Fruit fly (Drosophila melanogaster) whole organism, embryonic: ENCODE measurements around the gene klar.

Source experiments
- CG10543 ChIP-seq: fragments of 200-800 bp; sonication (Bioruptor generic); optimal IDR thresholded peaks from 3 replicates; lab custom pipeline; 2017; ENCODE audit warnings: missing biosample characterization, mild to moderate bottlenecking, missing genetic modification characterization, moderate library complexity
- CG12104 ChIP-seq: fragments of 200-800 bp; sonication (Bioruptor generic); optimal IDR thresholded peaks from 3 replicates; lab custom pipeline; 2016; ENCODE audit warnings: missing biosample characterization, missing genetic modification characterization
- CG12769 ChIP-seq: fragments of 200-800 bp; sonication (Bioruptor generic); optimal IDR thresholded peaks from 2 replicates; lab custom pipeline; 2019; ENCODE audit warnings: missing biosample characterization, mild to moderate bottlenecking, missing genetic modification characterization, moderate library complexity
- CG14050 ChIP-seq: fragments of 200-800 bp; sonication (Bioruptor generic); IDR thresholded peaks from 3 replicates; pipeline ENCODE4 v1.3.6; 2022; ENCODE audit warnings: missing biosample characterization, missing genetic modification characterization
- CG15479 ChIP-seq: fragments of 200-800 bp; sonication (Bioruptor generic); optimal IDR thresholded peaks from 3 replicates; lab custom pipeline; 2019; ENCODE audit warnings: missing biosample characterization, mild to moderate bottlenecking, missing genetic modification characterization, moderate library complexity
- CG1603 ChIP-seq: fragments of 200-800 bp; sonication (Bioruptor generic); optimal IDR thresholded peaks from 2 replicates; lab custom pipeline; 2019; ENCODE audit warnings: missing biosample characterization, mild to moderate bottlenecking, missing genetic modification characterization, moderate library complexity
- CG33213 ChIP-seq: fragments of 200-800 bp; sonication (Bioruptor generic); optimal IDR thresholded peaks from 3 replicates; lab custom pipeline; 2016; ENCODE audit warnings: missing biosample characterization, missing genetic modification characterization
- CG4854 ChIP-seq: fragments of 200-800 bp; sonication (Bioruptor generic); optimal IDR thresholded peaks from 2 replicates; lab custom pipeline; 2016; ENCODE audit warnings: missing biosample characterization, missing genetic modification characterization, inconsistent platforms
- CG7271 ChIP-seq: fragments of 200-800 bp; sonication (Bioruptor generic); optimal IDR thresholded peaks from 2 replicates; lab custom pipeline; 2018; ENCODE audit warnings: missing biosample characterization, mild to moderate bottlenecking, missing genetic modification characterization, moderate library complexity
- Dad ChIP-seq: fragments of 200-800 bp; sonication (Bioruptor generic); optimal IDR thresholded peaks from 3 replicates; lab custom pipeline; 2016; ENCODE audit warnings: missing biosample characterization, missing genetic modification characterization
- Dref ChIP-seq: fragments of 200-800 bp; sonication (Bioruptor generic); IDR thresholded peaks from 2 replicates; pipeline ENCODE4 v1.3.6; 2022; ENCODE audit warnings: missing biosample characterization, missing genetic modification characterization
- Ets65A ChIP-seq: fragments of 200-800 bp; sonication (Bioruptor generic); peaks from one replicate; lab custom pipeline; 2016; ENCODE audit warnings: missing biosample characterization, missing genetic modification characterization
- Ets97D ChIP-seq: fragments of 200-800 bp; sonication (Bioruptor generic); optimal IDR thresholded peaks from 3 replicates; lab custom pipeline; 2016; ENCODE audit warnings: missing biosample characterization, missing genetic modification characterization
- Fer2 ChIP-seq: fragments of 200-800 bp; sonication (Bioruptor generic); optimal IDR thresholded peaks from 2 replicates; lab custom pipeline; 2018; ENCODE audit warnings: missing biosample characterization, mild to moderate bottlenecking, missing genetic modification characterization, moderate library complexity
- Hand ChIP-seq: fragments of 200-800 bp; sonication (Bioruptor generic); optimal IDR thresholded peaks from 2 replicates; lab custom pipeline; 2017; ENCODE audit warnings: mild to moderate bottlenecking, missing biosample characterization, missing genetic modification reagents, missing genetic modification characterization
- Hey ChIP-seq: fragments of 200-800 bp; sonication (Bioruptor generic); optimal IDR thresholded peaks from 3 replicates; lab custom pipeline; 2018; ENCODE audit warnings: missing biosample characterization, mild to moderate bottlenecking, missing genetic modification characterization
- Hr51 ChIP-seq, 2 experiments: fragments of 200-800 bp; sonication (Bioruptor generic); optimal IDR thresholded peaks; 2 replicates in 1 of 2; 3 replicates in 1 of 2; lab custom pipeline; 2016 to 2018; ENCODE audit warnings: missing biosample characterization in 2 of 2, missing genetic modification characterization in 2 of 2, mild to moderate bottlenecking in 1 of 2, moderate library complexity in 1 of 2
- Med ChIP-seq: fragments of 200-800 bp; sonication (Bioruptor generic); peaks from one replicate; lab custom pipeline; 2016; ENCODE audit warnings: missing biosample characterization, missing genetic modification characterization, mild to moderate bottlenecking, inconsistent platforms, moderate library complexity
- Nf-YC ChIP-seq: fragments of 200-800 bp; optimal IDR thresholded peaks from 3 replicates; lab custom pipeline; 2019; ENCODE audit warnings: missing biosample characterization, mild to moderate bottlenecking, missing genetic modification characterization, moderate library complexity
- al ChIP-seq: fragments of 200-800 bp; sonication (Bioruptor generic); IDR thresholded peaks from 2 replicates; pipeline ENCODE4 v1.3.6; 2022; ENCODE audit warnings: missing biosample characterization, missing genetic modification characterization
- ci ChIP-seq: fragments of 200-800 bp; sonication (Bioruptor generic); IDR thresholded peaks from 3 replicates; pipeline ENCODE4 v1.3.6; 2022; ENCODE audit warnings: missing biosample characterization, missing genetic modification characterization
- crol ChIP-seq: fragments of 200-800 bp; sonication (Bioruptor generic); IDR thresholded peaks from 2 replicates; pipeline ENCODE4 v1.3.6; 2022; ENCODE audit warnings: missing biosample characterization, missing genetic modification characterization
- esg ChIP-seq: fragments of 200-800 bp; sonication (Bioruptor generic); conservative IDR thresholded peaks from 2 replicates; pipeline ENCODE4 v1.3.6; 2022; ENCODE audit warnings: missing biosample characterization, missing genetic modification characterization
- fd96Cb ChIP-seq: fragments of 200-800 bp; sonication (Bioruptor generic); optimal IDR thresholded peaks from 2 replicates; lab custom pipeline; 2018; ENCODE audit warnings: missing biosample characterization, mild to moderate bottlenecking, missing genetic modification characterization, moderate library complexity
- grn ChIP-seq: fragments of 200-800 bp; sonication (Bioruptor generic); optimal IDR thresholded peaks from 3 replicates; lab custom pipeline; 2017; ENCODE audit warnings: missing biosample characterization, missing genetic modification characterization
- kah ChIP-seq: fragments of 200-800 bp; sonication (Bioruptor generic); optimal IDR thresholded peaks from 2 replicates; lab custom pipeline; 2018; ENCODE audit warnings: missing biosample characterization, mild to moderate bottlenecking, missing genetic modification characterization
- maf-S ChIP-seq: fragments of 200-800 bp; sonication (Bioruptor generic); optimal IDR thresholded peaks from 2 replicates; lab custom pipeline; 2016; ENCODE audit warnings: missing biosample characterization, missing genetic modification characterization
- nom ChIP-seq: fragments of 200-800 bp; sonication (Bioruptor generic); optimal IDR thresholded peaks from 2 replicates; lab custom pipeline; 2017; ENCODE audit warnings: missing biosample characterization, missing genetic modification characterization, mild to moderate bottlenecking, moderate library complexity, missing genetic modification reagents
- rib ChIP-seq: fragments of 200-800 bp; sonication (Bioruptor generic); IDR thresholded peaks from 2 replicates; pipeline ENCODE4 v1.3.6; 2022; ENCODE audit warnings: missing biosample characterization, missing genetic modification characterization
- sd ChIP-seq: fragments of 200-800 bp; sonication (Bioruptor generic); optimal IDR thresholded peaks from 3 replicates; lab custom pipeline; 2018; ENCODE audit warnings: missing biosample characterization, mild to moderate bottlenecking, missing genetic modification characterization, moderate library complexity
- sima ChIP-seq: fragments of 200-800 bp; sonication (Bioruptor generic); optimal IDR thresholded peaks from 2 replicates; lab custom pipeline; 2016; ENCODE audit warnings: missing biosample characterization, missing genetic modification characterization
- sob ChIP-seq: fragments of 200-800 bp; sonication (Bioruptor generic); IDR thresholded peaks from 2 replicates; pipeline ENCODE4 v1.3.6; 2022; ENCODE audit warnings: missing biosample characterization, missing genetic modification characterization
- sr ChIP-seq: fragments of 200-800 bp; sonication (Bioruptor generic); IDR thresholded peaks from 3 replicates; pipeline ENCODE4 v1.3.6; 2022; ENCODE audit warnings: missing biosample characterization, missing genetic modification characterization
- twi ChIP-seq: fragments of 200-800 bp; optimal IDR thresholded peaks from 2 replicates; lab custom pipeline; 2019; ENCODE audit warnings: missing biosample characterization, mild to moderate bottlenecking, missing genetic modification characterization, moderate library complexity
- zen2 ChIP-seq: fragments of 200-800 bp; sonication (Bioruptor generic); IDR thresholded peaks from 3 replicates; pipeline ENCODE4 v1.3.6; 2022; ENCODE audit warnings: missing biosample characterization, missing genetic modification characterization; ENCODE audit not compliant: partially characterized antibody

klar gene

DNA sequence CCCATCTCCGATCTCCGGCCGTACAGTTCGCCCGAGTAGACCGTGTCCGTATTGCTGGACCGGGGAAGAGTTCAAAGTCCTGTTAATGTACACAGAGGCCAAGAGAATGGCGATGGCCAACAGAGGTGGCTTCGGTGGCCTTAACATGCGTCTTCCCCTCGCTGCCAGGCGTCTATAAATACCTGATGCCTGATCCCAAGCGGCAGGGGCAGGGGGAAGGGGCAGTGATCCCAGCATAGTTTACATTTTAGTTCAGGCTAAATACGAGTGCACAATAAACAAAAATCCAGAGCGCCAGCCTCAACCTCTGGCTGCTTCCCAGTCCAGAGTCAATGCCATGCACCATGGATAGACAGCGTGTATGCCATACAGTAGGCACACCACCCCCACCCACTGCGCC, 47.4 kb upstream of the klar start:
- peak; percentile 9 for TF ChIP-seq CG10543 (GFP tag; lab: Kevin White, UChicago)
- TF ChIP-seq twi (tag; lab: Kevin White, UChicago): peak; percentile 24
- no peak for TF ChIP-seq CG4854 (GFP tag; lab: Kevin White, UChicago)
- peak; percentile 54; the same call in 1 of the 2 replicates for TF ChIP-seq crol
- peak; percentile 64 for TF ChIP-seq kah (GFP tag; lab: Kevin White, UChicago)
- TF ChIP-seq Dad: no peak
- peak; percentile 49 for TF ChIP-seq sd (tag; lab: Kevin White, UChicago)
- peak; percentile 53 for TF ChIP-seq CG12769 (tag; lab: Kevin White, UChicago)
- TF ChIP-seq Med: peak; percentile 37

dm6 chr3L:586582-587213, 46.3 kb upstream of the klar start:
- no peak for TF ChIP-seq CG15479 (GFP tag; lab: Kevin White, UChicago)
- TF ChIP-seq CG12104 (GFP tag; lab: Kevin White, UChicago): no peak
- TF ChIP-seq Ets97D (GFP tag; lab: Kevin White, UChicago): no peak
- TF ChIP-seq CG1603 (tag; lab: Kevin White, UChicago): no peak
- peak; percentile 54 for TF ChIP-seq sd (tag; lab: Kevin White, UChicago)
- no peak for TF ChIP-seq Ets65A (GFP tag; lab: Kevin White, UChicago)
- no peak for TF ChIP-seq CG33213 (GFP tag; lab: Kevin White, UChicago)
- peak; percentile 94 for TF ChIP-seq CG12769 (tag; lab: Kevin White, UChicago)
- no peak for TF ChIP-seq Hr51 (GFP tag; optimal IDR thresholded peaks at IDR 0.05; lab: Kevin White, UChicago)
- no peak for TF ChIP-seq Hey (tag; lab: Kevin White, UChicago)
- TF ChIP-seq grn (GFP tag; lab: Kevin White, UChicago): no peak
- TF ChIP-seq nom (GFP tag; lab: Kevin White, UChicago): no peak
- peak; percentile 100 for TF ChIP-seq kah (GFP tag; lab: Kevin White, UChicago)
- TF ChIP-seq rib (GFP tag; lab: Robert Waterston, UW): peak; percentile 11; the same call in 1 of the 2 replicates
- TF ChIP-seq Dref: 0 out of 2 replicates have a peak, but pooled peaks have one; percentile 7
- no peak for TF ChIP-seq esg (GFP tag; lab: Robert Waterston, UW)
- peak; percentile 0 for TF ChIP-seq Hand (GFP tag; lab: Kevin White, UChicago)
- TF ChIP-seq CG10543 (GFP tag; lab: Kevin White, UChicago): peak; percentile 44
- TF ChIP-seq zen2 (GFP tag; lab: Robert Waterston, UW): no peak
- TF ChIP-seq sr (GFP tag; lab: Robert Waterston, UW): peak; percentile 77
- TF ChIP-seq al (GFP tag; lab: Robert Waterston, UW): no peak
- TF ChIP-seq sima: no peak
- 0 out of 3 replicates have a peak, but pooled peaks have one; percentile 18 for TF ChIP-seq ci
- no peak for TF ChIP-seq maf-S (GFP tag; lab: Kevin White, UChicago)
- TF ChIP-seq Med: peak; percentile 55
- no peak for TF ChIP-seq sob (GFP tag; lab: Robert Waterston, UW)
- no peak for TF ChIP-seq Nf-YC (tag; lab: Kevin White, UChicago)

- TF ChIP-seq fd96Cb (no peak), CG14050 (GFP tag; lab: Robert Waterston, UW) (no peak), Fer2 (no peak), CG7271 (no peak)
These were observed 40.6 kb upstream of the klar start, which contains the start of gene Ppm1 for dm6 chr3L:581037-581436. Gene Ppm1, plus strand, starts transcription at chr3L:581337.
